Worm (Caenorhabditis elegans) whole organism, L4 larva: ENCODE results near the gene str-129.

Experiments
- F10B5.3 ChIP-seq: sonication (generic microtip); optimal IDR thresholded peaks from 2 replicates; lab custom pipeline; 2016; ENCODE audit warnings: mild to moderate bottlenecking, missing genetic modification characterization, missing compliant biosample characterization
- T26A8.4 ChIP-seq: fragments of 200-800 bp; sonication (Bioruptor generic); IDR thresholded peaks from 2 replicates; pipeline ENCODE4 v1.3.6; 2022; ENCODE audit warnings: missing genetic modification characterization, missing compliant biosample characterization
- Y48G9A.11 ChIP-seq: fragments of 200-800 bp; sonication (Bioruptor generic); IDR thresholded peaks from 2 replicates; pipeline ENCODE4 v1.3.6; 2022; ENCODE audit warnings: missing genetic modification reagents, missing genetic modification characterization, missing compliant biosample characterization
- Y75B8A.6 ChIP-seq: fragments of 200-800 bp; sonication (Bioruptor generic); IDR thresholded peaks from 2 replicates; pipeline ENCODE4 v1.3.6; 2022; ENCODE audit warnings: missing genetic modification reagents, missing genetic modification characterization, missing compliant biosample characterization
- ceh-20 ChIP-seq: fragments of 200-800 bp; sonication (Bioruptor generic); IDR thresholded peaks from 2 replicates; pipeline ENCODE4 v1.3.6; 2022; ENCODE audit warnings: missing genetic modification reagents, missing genetic modification characterization, missing compliant biosample characterization
- ceh-28 ChIP-seq: fragments of 150-350 bp; optimal IDR thresholded peaks from 2 replicates; lab custom pipeline; 2014; ENCODE audit warnings: missing biosample characterization, missing genetic modification reagents, missing genetic modification characterization
- ceh-44 ChIP-seq: fragments of 200-800 bp; sonication (Bioruptor generic); IDR thresholded peaks from 2 replicates; pipeline ENCODE4 v1.3.6; 2022; ENCODE audit warnings: missing genetic modification reagents, missing genetic modification characterization, missing compliant biosample characterization
- ces-1 ChIP-seq: fragments of 150-350 bp; sonication (generic microtip); optimal IDR thresholded peaks from 4 replicates; lab custom pipeline; 2014; ENCODE audit warnings: missing biosample characterization, missing genetic modification reagents, missing genetic modification characterization
- ctbp-1 ChIP-seq: fragments of 200-800 bp; sonication (Bioruptor generic); IDR thresholded peaks from 2 replicates; pipeline ENCODE4 v1.3.6; 2022; ENCODE audit warnings: missing genetic modification reagents, missing genetic modification characterization, missing compliant biosample characterization
- dmd-8 ChIP-seq: fragments of 200-800 bp; sonication (Bioruptor generic); IDR thresholded peaks from 2 replicates; pipeline ENCODE4 v1.3.6; 2022; ENCODE audit warnings: missing genetic modification characterization, missing compliant biosample characterization
- duxl-1 ChIP-seq: sonication (generic microtip); optimal IDR thresholded peaks from 2 replicates; lab custom pipeline; 2016; ENCODE audit warnings: mild to moderate bottlenecking, missing genetic modification characterization, moderate library complexity, missing compliant biosample characterization; ENCODE audit not compliant: poor library complexity
- egl-43 ChIP-seq: fragments of 200-800 bp; sonication (Bioruptor generic); IDR thresholded peaks from 2 replicates; pipeline ENCODE4 v1.3.6; 2022; ENCODE audit warnings: missing genetic modification reagents, missing genetic modification characterization, missing compliant biosample characterization
- gei-8 ChIP-seq: fragments of 200-800 bp; sonication (Bioruptor generic); optimal IDR thresholded peaks from 2 replicates; lab custom pipeline; 2018; ENCODE audit warnings: mild to moderate bottlenecking, missing genetic modification characterization, missing compliant biosample characterization
- lin-1 ChIP-seq: fragments of 200-800 bp; sonication (Bioruptor generic); IDR thresholded peaks from 2 replicates; pipeline ENCODE4 v1.3.6; 2022; ENCODE audit warnings: missing genetic modification reagents, missing genetic modification characterization, missing compliant biosample characterization
- madf-5 ChIP-seq, 2 experiments: fragments of 200-800 bp; sonication (Bioruptor generic); IDR thresholded peaks; 2 replicates each; pipeline ENCODE4 v1.3.6; 2022; ENCODE audit warnings: missing compliant biosample characterization in 2 of 2, missing genetic modification characterization in 2 of 2
- madf-9 ChIP-seq: fragments of 200-800 bp; sonication (Bioruptor generic); conservative IDR thresholded peaks from 2 replicates; pipeline ENCODE4 v1.3.6; 2022; ENCODE audit warnings: missing genetic modification reagents, missing genetic modification characterization, missing compliant biosample characterization
- mdt-29 ChIP-seq: fragments of 200-800 bp; sonication (Bioruptor generic); IDR thresholded peaks from 2 replicates; pipeline ENCODE4 v1.3.6; 2022; ENCODE audit warnings: missing genetic modification reagents, missing genetic modification characterization, missing compliant biosample characterization
- nhr-10 ChIP-seq: fragments of 150-350 bp; optimal IDR thresholded peaks from 2 replicates; lab custom pipeline; 2014; ENCODE audit warnings: missing biosample characterization, missing genetic modification characterization
- nhr-11 ChIP-seq: fragments of 150-350 bp; optimal IDR thresholded peaks from 2 replicates; lab custom pipeline; 2014; ENCODE audit warnings: missing biosample characterization, missing genetic modification characterization
- nhr-111 ChIP-seq: fragments of 200-800 bp; sonication (Bioruptor generic); optimal IDR thresholded peaks from 2 replicates; lab custom pipeline; 2018; ENCODE audit warnings: mild to moderate bottlenecking, missing genetic modification characterization, missing compliant biosample characterization
- nhr-25 ChIP-seq: sonication (generic microtip); optimal IDR thresholded peaks from 2 replicates; lab custom pipeline; 2017; ENCODE audit warnings: missing genetic modification characterization, mild to moderate bottlenecking, missing compliant biosample characterization, antibody characterized with exemption, moderate library complexity, borderline replicate concordance; ENCODE audit not compliant: insufficient read depth
- pha-4 ChIP-seq, 2 experiments: fragments of 150-350 bp in 1 of 2; fragments of 200-800 bp in 1 of 2; sonication (Bioruptor generic) in 1 of 2; IDR thresholded peaks in 1 of 2; optimal IDR thresholded peaks in 1 of 2; 2 replicates each; pipeline versions ENCODE4 v1.3.6 to Lab custom; 2014 to 2022; ENCODE audit warnings: missing genetic modification characterization in 2 of 2, missing genetic modification reagents in 2 of 2, missing biosample characterization in 1 of 2, missing compliant biosample characterization in 1 of 2
- pqm-1 ChIP-seq: sonication (generic microtip); optimal IDR thresholded peaks from 2 replicates; lab custom pipeline; 2017; ENCODE audit warnings: missing biosample characterization, missing genetic modification characterization
- rbr-2 ChIP-seq: sonication (generic microtip); optimal IDR thresholded peaks from 2 replicates; lab custom pipeline; 2016; ENCODE audit warnings: missing genotype, missing genetic modification characterization, missing compliant biosample characterization
- saeg-2 ChIP-seq: fragments of 200-800 bp; sonication (Bioruptor generic); IDR thresholded peaks from 2 replicates; pipeline ENCODE4 v1.3.6; 2022; ENCODE audit warnings: missing genetic modification reagents, missing genetic modification characterization, missing compliant biosample characterization
- sdz-12 ChIP-seq: fragments of 200-800 bp; sonication (Bioruptor generic); optimal IDR thresholded peaks from 2 replicates; lab custom pipeline; 2018; ENCODE audit warnings: mild to moderate bottlenecking, missing genetic modification characterization, missing compliant biosample characterization
- set-16 ChIP-seq: fragments of 200-800 bp; sonication (Bioruptor generic); IDR thresholded peaks from 2 replicates; pipeline ENCODE4 v1.3.6; 2022; ENCODE audit warnings: missing genetic modification reagents, missing genetic modification characterization, missing compliant biosample characterization
- skn-1 ChIP-seq: fragments of 150-350 bp; optimal IDR thresholded peaks from 2 replicates; lab custom pipeline; 2014; ENCODE audit warnings: missing biosample characterization, missing genetic modification characterization
- snpc-4 ChIP-seq: fragments of 150-350 bp; optimal IDR thresholded peaks from 2 replicates; lab custom pipeline; 2014; ENCODE audit warnings: missing biosample characterization, missing genetic modification characterization
- unc-39 ChIP-seq: sonication (generic microtip); optimal IDR thresholded peaks from 2 replicates; lab custom pipeline; 2017; ENCODE audit warnings: missing biosample characterization, missing genetic modification characterization
- zfp-2 ChIP-seq: sonication (generic microtip); optimal IDR thresholded peaks from 2 replicates; lab custom pipeline; 2016; ENCODE audit warnings: mild to moderate bottlenecking, missing genetic modification characterization, missing compliant biosample characterization
- ztf-7 ChIP-seq: fragments of 150-350 bp; optimal IDR thresholded peaks from 2 replicates; lab custom pipeline; 2014; ENCODE audit warnings: missing biosample characterization, missing genetic modification characterization

Gene str-129

ce11 chrV:8102960-8103359, 10.7 kb upstream of the str-129 start, which contains the start of gene str-90 (continued):
- TF ChIP-seq gei-8 (GFP tag; lab: Kevin White, UChicago) (no peak), set-16 (GFP tag; lab: Robert Waterston, UW) (no peak)

ce11 chrV:8099306-8099705, 7.0 kb upstream of the str-129 start, which contains the start of gene sdz-23:
Gene sdz-23, plus strand, starts transcription at chrV:8099606.
- TF ChIP-seq sdz-12 (GFP tag; lab: Kevin White, UChicago) (no peak), pqm-1 (tag; lab: Kevin White, UChicago) (no peak), egl-43 (GFP tag; lab: Robert Waterston, UW) (no peak), snpc-4 (tag; lab: Kevin White, UChicago) (no peak), dmd-8 (GFP tag; lab: Robert Waterston, UW) (no peak), gei-8 (GFP tag; lab: Kevin White, UChicago) (no peak), madf-9 (GFP tag; lab: Robert Waterston, UW) (no peak), T26A8.4 (GFP tag; lab: Robert Waterston, UW) (no peak), nhr-25 (tag; lab: Kevin White, UChicago) (no peak)

ce11 chrV:8098239-8098638, 6.0 kb upstream of the str-129 start, which contains the start of gene str-145:
Gene str-145, minus strand, starts transcription at chrV:8098339.
- TF ChIP-seq unc-39 (tag; lab: Kevin White, UChicago) (no peak), ceh-28 (tag; lab: Kevin White, UChicago) (no peak), rbr-2 (tag; lab: Kevin White, UChicago) (no peak), zfp-2 (tag; lab: Kevin White, UChicago) (no peak), F10B5.3 (no peak), ctbp-1 (GFP tag; lab: Robert Waterston, UW) (no peak), mdt-29 (GFP tag; lab: Robert Waterston, UW) (no peak), ztf-7 (tag; lab: Kevin White, UChicago) (no peak), Y48G9A.11 (GFP tag; lab: Robert Waterston, UW) (no peak), pha-4 (GFP tag; IDR thresholded peaks at IDR 0.05; lab: Robert Waterston, UW) (no peak), pha-4 (tag; optimal IDR thresholded peaks at IDR 0.05; lab: Kevin White, UChicago) (no peak)

ce11 chrV:8095378-8095777, 3.1 kb upstream of the str-129 start, which contains the start of gene str-146:
Gene str-146, minus strand, starts transcription at chrV:8095478.
- no peak for TF ChIP-seq duxl-1 (tag; lab: Kevin White, UChicago)
- TF ChIP-seq nhr-10 (tag; lab: Kevin White, UChicago), result no peak
- no peak for TF ChIP-seq nhr-25 (tag; lab: Kevin White, UChicago)
- TF ChIP-seq ces-1 (GFP tag; lab: Kevin White, UChicago), result no peak
- TF ChIP-seq nhr-11, result no peak
- no peak for TF ChIP-seq set-16 (GFP tag; lab: Robert Waterston, UW)
- TF ChIP-seq lin-1 (GFP tag; lab: Robert Waterston, UW), result no peak
- TF ChIP-seq, all 104 proteins: peak for 0

ce11 chrV:8090595-8090994, 1.7 kb downstream of the str-129 start, which contains the start of gene str-130:
Gene str-130, minus strand, starts transcription at chrV:8090695.
- TF ChIP-seq ceh-44 (GFP tag; lab: Robert Waterston, UW), result no peak
- no peak for TF ChIP-seq ceh-20 (GFP tag; lab: Robert Waterston, UW)
- TF ChIP-seq, all 104 proteins: peak for 0

DNA sequence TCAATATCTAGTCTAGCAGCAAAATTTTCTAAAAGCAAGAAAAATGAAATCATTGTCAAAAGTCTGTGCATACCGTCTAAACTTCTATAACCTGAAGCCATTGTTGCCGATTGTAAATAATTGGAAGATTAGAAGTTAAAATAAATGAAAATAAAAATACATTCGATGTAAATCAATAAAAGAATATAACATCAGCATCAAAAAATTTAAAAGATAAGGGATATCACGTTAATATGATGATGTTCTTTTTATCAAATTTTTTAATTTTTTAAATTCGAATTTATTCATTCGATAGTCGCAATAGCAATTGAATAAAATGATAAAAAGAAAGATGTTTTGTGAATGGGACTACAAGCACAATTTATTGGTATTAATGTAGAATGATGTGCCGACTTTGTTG, 7.1 kb downstream of the str-129 start, which contains the start of gene C09H5.7:
TSS of gene C09H5.7 (minus strand) at position 101 of the 400 bp plus-strand sequence.
- TF ChIP-seq nhr-10 (tag; lab: Kevin White, UChicago), result no peak

ce11 chrV:8081579-8081978, 10.7 kb downstream of the str-129 start, which contains the start of gene str-131:
Gene str-131, minus strand, starts transcription at chrV:8081679.
- TF ChIP-seq Y75B8A.6 (GFP tag; lab: Robert Waterston, UW) (no peak), saeg-2 (no peak), set-16 (GFP tag; lab: Robert Waterston, UW) (no peak), skn-1 (tag; lab: Kevin White, UChicago) (no peak), madf-5 (GFP tag; IDR thresholded peaks at IDR 0.05; lab: Robert Waterston, UW) (no peak), gei-8 (GFP tag; lab: Kevin White, UChicago) (no peak), nhr-111 (GFP tag; lab: Kevin White, UChicago) (no peak)
